Worm (Caenorhabditis elegans) whole organism, L2 larva: Measurements from ENCODE around the gene R09A8.5.

Experiments used
- C34F6.9 ChIP-seq: fragments of 150-350 bp; optimal IDR thresholded peaks from 2 replicates; lab custom pipeline; 2014; ENCODE audit warnings: missing biosample characterization, missing genetic modification characterization
- F13H6.1 ChIP-seq: sonication (generic microtip); optimal IDR thresholded peaks from 2 replicates; lab custom pipeline; 2016; ENCODE audit warnings: missing genetic modification characterization, missing compliant biosample characterization
- R02D3.7 ChIP-seq: fragments of 150-350 bp; optimal IDR thresholded peaks from 2 replicates; lab custom pipeline; 2014; ENCODE audit warnings: missing biosample characterization, missing genetic modification characterization
- Y55F3AM.14 ChIP-seq: fragments of 200-800 bp; sonication (Bioruptor generic); optimal IDR thresholded peaks from 2 replicates; lab custom pipeline; 2018; ENCODE audit warnings: mild to moderate bottlenecking, missing genetic modification characterization, missing compliant biosample characterization
- ZK546.5 ChIP-seq: sonication (generic microtip); optimal IDR thresholded peaks from 2 replicates; lab custom pipeline; 2017; ENCODE audit warnings: missing biosample characterization, missing genetic modification characterization
- alr-1 ChIP-seq: fragments of 150-350 bp; optimal IDR thresholded peaks from 2 replicates; lab custom pipeline; 2014; ENCODE audit warnings: missing biosample characterization, missing genetic modification characterization
- aly-2 ChIP-seq: fragments of 150-350 bp; optimal IDR thresholded peaks from 2 replicates; lab custom pipeline; 2014; ENCODE audit warnings: missing biosample characterization, missing genetic modification characterization
- ama-1 ChIP-seq: fragments of 150-350 bp; optimal IDR thresholded peaks from 2 replicates; lab custom pipeline; 2018; ENCODE audit warnings: inconsistent platforms
- blmp-1 ChIP-seq: sonication (generic microtip); optimal IDR thresholded peaks from 2 replicates; lab custom pipeline; 2017; ENCODE audit warnings: missing genetic modification characterization, mild to moderate bottlenecking, missing compliant biosample characterization, antibody characterized with exemption, moderate library complexity; ENCODE audit not compliant: insufficient read depth
- ceh-82 ChIP-seq: fragments of 150-350 bp; optimal IDR thresholded peaks from 2 replicates; lab custom pipeline; 2014; ENCODE audit warnings: missing biosample characterization, missing genetic modification characterization
- crh-2 ChIP-seq: sonication (generic microtip); optimal IDR thresholded peaks from 2 replicates; lab custom pipeline; 2017; ENCODE audit warnings: missing biosample characterization, missing genetic modification characterization
- dmd-4 ChIP-seq: sonication (generic microtip); optimal IDR thresholded peaks from 2 replicates; lab custom pipeline; 2017; ENCODE audit warnings: missing biosample characterization, missing genetic modification characterization
- egl-27 ChIP-seq: sonication (generic microtip); optimal IDR thresholded peaks from 3 replicates; lab custom pipeline; 2017; ENCODE audit warnings: missing biosample characterization, missing genetic modification reagents, missing genetic modification characterization
- elt-1 ChIP-seq: fragments of 150-350 bp; optimal IDR thresholded peaks from 2 replicates; lab custom pipeline; 2014; ENCODE audit warnings: missing biosample characterization, missing genetic modification characterization
- elt-3 ChIP-seq: sonication (generic microtip); optimal IDR thresholded peaks from 2 replicates; lab custom pipeline; 2017; ENCODE audit warnings: missing biosample characterization, missing genetic modification characterization
- fos-1 ChIP-seq: fragments of 150-350 bp; optimal IDR thresholded peaks from 2 replicates; lab custom pipeline; 2014; ENCODE audit warnings: missing biosample characterization, missing genetic modification characterization
- gmeb-1 ChIP-seq: fragments of 150-350 bp; optimal IDR thresholded peaks from 2 replicates; lab custom pipeline; 2014; ENCODE audit warnings: missing biosample characterization, missing genetic modification characterization
- lin-11 ChIP-seq: fragments of 150-350 bp; sonication (generic microtip); optimal IDR thresholded peaks from 2 replicates; lab custom pipeline; 2014; ENCODE audit warnings: missing biosample characterization, missing genetic modification characterization, inconsistent platforms, mixed read lengths
- lin-13 ChIP-seq: fragments of 150-350 bp; optimal IDR thresholded peaks from 2 replicates; lab custom pipeline; 2014; ENCODE audit warnings: missing biosample characterization, missing genetic modification reagents, missing genetic modification characterization
- lin-39 ChIP-seq: fragments of 150-350 bp; optimal IDR thresholded peaks from 2 replicates; lab custom pipeline; 2014; ENCODE audit warnings: missing biosample characterization, missing genetic modification reagents, missing genetic modification characterization
- lsy-2 ChIP-seq, 2 experiments: fragments of 150-350 bp in 1 of 2; sonication (generic microtip) in 1 of 2; optimal IDR thresholded peaks; 2 replicates each; lab custom pipeline; 2014 to 2017; ENCODE audit warnings: missing biosample characterization in 2 of 2, missing genetic modification characterization in 2 of 2
- mab-5 ChIP-seq: fragments of 150-350 bp; optimal IDR thresholded peaks from 2 replicates; lab custom pipeline; 2014; ENCODE audit warnings: missing biosample characterization, missing genetic modification characterization
- mbf-1 ChIP-seq: sonication (generic microtip); optimal IDR thresholded peaks from 2 replicates; lab custom pipeline; 2017; ENCODE audit warnings: missing biosample characterization, missing genetic modification characterization
- mdl-1 ChIP-seq, 2 experiments: fragments of 150-350 bp in 1 of 2; sonication (generic microtip) in 1 of 2; optimal IDR thresholded peaks; 2 replicates each; lab custom pipeline; 2017; ENCODE audit warnings: missing biosample characterization in 2 of 2, missing genetic modification characterization in 2 of 2
- nhr-10 ChIP-seq: sonication (generic microtip); optimal IDR thresholded peaks from 2 replicates; lab custom pipeline; 2017; ENCODE audit warnings: missing biosample characterization, missing genetic modification characterization
- nhr-11 ChIP-seq: fragments of 150-350 bp; optimal IDR thresholded peaks from 2 replicates; lab custom pipeline; 2014; ENCODE audit warnings: missing biosample characterization, missing genetic modification characterization
- nhr-12 ChIP-seq: fragments of 150-350 bp; optimal IDR thresholded peaks from 2 replicates; lab custom pipeline; 2014; ENCODE audit warnings: missing biosample characterization, missing genetic modification characterization
- nhr-129 ChIP-seq: fragments of 150-350 bp; optimal IDR thresholded peaks from 2 replicates; lab custom pipeline; 2014; ENCODE audit warnings: missing biosample characterization, missing genetic modification characterization
- nhr-25 ChIP-seq: fragments of 150-350 bp; sonication (generic microtip); optimal IDR thresholded peaks from 3 replicates; lab custom pipeline; 2014; ENCODE audit warnings: missing biosample characterization, missing genetic modification characterization
- nhr-6 ChIP-seq: fragments of 150-350 bp; optimal IDR thresholded peaks from 2 replicates; lab custom pipeline; 2014; ENCODE audit warnings: missing biosample characterization, missing genetic modification characterization
- peb-1 ChIP-seq: fragments of 150-350 bp; optimal IDR thresholded peaks from 2 replicates; lab custom pipeline; 2014; ENCODE audit warnings: missing biosample characterization, missing genetic modification characterization
- sem-4 ChIP-seq: fragments of 150-350 bp; optimal IDR thresholded peaks from 2 replicates; lab custom pipeline; 2014; ENCODE audit warnings: missing biosample characterization, missing genetic modification reagents, missing genetic modification characterization
- skn-1 ChIP-seq: sonication (generic microtip); optimal IDR thresholded peaks from 2 replicates; lab custom pipeline; 2017; ENCODE audit warnings: missing biosample characterization, missing genetic modification characterization
- sma-3 ChIP-seq: sonication (generic microtip); optimal IDR thresholded peaks from 2 replicates; lab custom pipeline; 2016; ENCODE audit warnings: missing genetic modification reagents, missing genetic modification characterization, missing compliant biosample characterization
- sma-9 ChIP-seq, 2 experiments: fragments of 150-350 bp in 1 of 2; sonication (generic microtip) in 1 of 2; optimal IDR thresholded peaks; 2 replicates each; lab custom pipeline; 2014 to 2016; ENCODE audit warnings: missing genetic modification characterization in 2 of 2, mild to moderate bottlenecking in 1 of 2, missing biosample characterization in 1 of 2, missing compliant biosample characterization in 1 of 2, missing genetic modification reagents in 1 of 2, moderate library complexity in 1 of 2
- unc-39 ChIP-seq: fragments of 150-350 bp; optimal IDR thresholded peaks from 2 replicates; lab custom pipeline; 2014; ENCODE audit warnings: missing biosample characterization, missing genetic modification characterization
- unc-55 ChIP-seq: fragments of 150-350 bp; sonication (generic microtip); optimal IDR thresholded peaks from 3 replicates; lab custom pipeline; 2014; ENCODE audit warnings: missing biosample characterization, missing genetic modification reagents, missing genetic modification characterization
- unc-62 ChIP-seq: fragments of 150-350 bp; optimal IDR thresholded peaks from 2 replicates; lab custom pipeline; 2014; ENCODE audit warnings: missing biosample characterization, missing genetic modification reagents, missing genetic modification characterization
- zag-1 ChIP-seq: fragments of 150-350 bp; optimal IDR thresholded peaks from 2 replicates; lab custom pipeline; 2014; ENCODE audit warnings: missing biosample characterization, missing genetic modification characterization
- ztf-11 ChIP-seq: sonication (generic microtip); optimal IDR thresholded peaks from 2 replicates; lab custom pipeline; 2017; ENCODE audit warnings: missing biosample characterization, missing genetic modification characterization
- ztf-4 ChIP-seq: fragments of 150-350 bp; optimal IDR thresholded peaks from 2 replicates; lab custom pipeline; 2014; ENCODE audit warnings: missing biosample characterization, missing genetic modification characterization

Gene R09A8.5

ce11 chrX:12664987-12665451, 24.7 kb upstream of the R09A8.5 start (continued):
- TF ChIP-seq dmd-4 (tag; lab: Kevin White, UChicago) (no peak), sma-9 (GFP tag; optimal IDR thresholded peaks at IDR 0.05; lab: Kevin White, UChicago) (peak; percentile 88), sma-9 (tag; optimal IDR thresholded peaks at IDR 0.05; lab: Kevin White, UChicago) (no peak), ZK546.5 (tag; lab: Kevin White, UChicago) (no peak), nhr-129 (tag; lab: Kevin White, UChicago) (peak; percentile 88), lin-13 (GFP tag; lab: Kevin White, UChicago) (peak; percentile 80), sma-3 (GFP tag; lab: Kevin White, UChicago) (peak; percentile 67), egl-27 (tag; lab: Kevin White, UChicago) (peak; percentile 35), gmeb-1 (tag; lab: Kevin White, UChicago) (peak; percentile 48)

DNA sequence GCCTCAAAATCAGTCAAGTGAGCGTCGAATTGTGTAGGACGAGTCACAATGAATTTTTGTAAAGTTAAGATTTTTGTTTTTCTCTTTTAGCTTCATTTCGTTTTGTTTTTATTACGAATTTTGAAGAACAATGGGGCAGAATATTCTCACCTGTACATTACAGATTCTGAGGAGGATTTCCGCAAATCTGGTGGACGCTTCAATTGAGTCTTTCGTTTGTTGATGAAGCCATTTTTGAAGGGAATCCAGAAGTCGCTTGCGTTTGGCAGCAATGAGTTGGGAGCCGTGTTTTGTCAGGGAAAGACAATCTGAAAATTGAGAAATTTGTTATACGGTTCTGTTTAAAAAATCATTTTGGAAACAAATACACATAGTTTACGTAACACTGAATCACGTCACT, 24.1 kb upstream of the R09A8.5 start:
- TF ChIP-seq elt-3 (tag; lab: Kevin White, UChicago) (no peak), ama-1 (lab: Kevin White, UChicago) (no peak), ZK546.5 (tag; lab: Kevin White, UChicago) (no peak), ceh-82 (tag; lab: Kevin White, UChicago) (no peak), lin-39 (tag; lab: Kevin White, UChicago) (no peak), mab-5 (no peak), sem-4 (tag; lab: Kevin White, UChicago) (no peak)

DNA sequence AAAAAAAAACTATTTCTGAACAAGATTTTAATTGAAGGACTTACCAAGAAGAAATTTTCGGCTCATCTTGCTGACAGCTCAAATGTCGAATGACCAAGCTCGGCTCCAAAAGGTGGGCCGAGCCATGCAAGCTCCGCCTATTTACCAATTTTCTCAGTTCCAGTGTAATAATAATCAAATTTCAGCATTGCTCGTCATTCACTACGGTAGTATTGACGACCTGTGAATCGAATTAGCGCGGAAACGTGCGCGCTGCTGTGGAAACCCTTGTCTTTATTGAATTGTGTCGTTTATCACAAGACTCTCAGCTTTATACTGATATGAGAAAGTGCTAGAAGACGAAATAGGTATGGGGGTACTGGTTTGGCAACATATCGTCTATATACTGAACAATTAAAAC, 23.2 kb upstream of the R09A8.5 start, which contains the start of gene nlp-76:
Gene nlp-76, minus strand, starts transcription at position 367 of the 400 bp plus-strand sequence.
- no peak for TF ChIP-seq lsy-2 (tag; optimal IDR thresholded peaks at IDR 0.05; lab: Kevin White, UChicago)
- peak; percentile 16 for TF ChIP-seq sma-9 (GFP tag; optimal IDR thresholded peaks at IDR 0.05; lab: Kevin White, UChicago)
- TF ChIP-seq sma-9 (tag; optimal IDR thresholded peaks at IDR 0.05; lab: Kevin White, UChicago), result no peak
- TF ChIP-seq nhr-129 (tag; lab: Kevin White, UChicago), result peak; percentile 47
- no peak for TF ChIP-seq aly-2 (tag; lab: Kevin White, UChicago)
- TF ChIP-seq ama-1 (lab: Kevin White, UChicago), result peak; percentile 93
- TF ChIP-seq crh-2 (tag; lab: Kevin White, UChicago), result peak; percentile 34
- TF ChIP-seq lin-11 (tag; lab: Kevin White, UChicago), result peak; percentile 62
- peak; percentile 10 for TF ChIP-seq sma-3 (GFP tag; lab: Kevin White, UChicago)

- TF ChIP-seq ztf-4 (tag; lab: Kevin White, UChicago) (peak; percentile 0), nhr-25 (peak; percentile 4), mbf-1 (no peak), lsy-2 (tag; optimal IDR thresholded peaks at IDR 0.05; lab: Kevin White, UChicago) (peak in 1 of 2 experiments; percentile 14), zag-1 (tag; lab: Kevin White, UChicago) (no peak)
Measured at ce11 chrX:12663114-12663513, 22.8 kb upstream of the R09A8.5 start.

- TF ChIP-seq mdl-1 (tag; optimal IDR thresholded peaks at IDR 0.05; lab: Kevin White, UChicago), result peak in 1 of 2 experiments; percentile 35
- peak; percentile 38 for TF ChIP-seq nhr-25
- no peak for TF ChIP-seq mab-5
- TF ChIP-seq F13H6.1 (tag; lab: Kevin White, UChicago), result peak; percentile 67
- peak in 1 of 2 experiments; percentile 46 for TF ChIP-seq lsy-2 (tag; optimal IDR thresholded peaks at IDR 0.05; lab: Kevin White, UChicago)
- TF ChIP-seq nhr-10 (tag; lab: Kevin White, UChicago), result no peak
- TF ChIP-seq nhr-12, result no peak
- TF ChIP-seq alr-1 (tag; lab: Kevin White, UChicago), result no peak
- TF ChIP-seq lin-13 (GFP tag; lab: Kevin White, UChicago), result no peak
- no peak for TF ChIP-seq nhr-11 (tag; lab: Kevin White, UChicago)
- no peak for TF ChIP-seq ceh-82 (tag; lab: Kevin White, UChicago)
- TF ChIP-seq unc-62, result no peak
- TF ChIP-seq sem-4 (tag; lab: Kevin White, UChicago), result no peak
- TF ChIP-seq gmeb-1 (tag; lab: Kevin White, UChicago), result peak; percentile 10
- no peak for TF ChIP-seq egl-27 (tag; lab: Kevin White, UChicago)
- TF ChIP-seq ZK546.5 (tag; lab: Kevin White, UChicago), result no peak
- no peak for TF ChIP-seq zag-1 (tag; lab: Kevin White, UChicago)
- no peak for TF ChIP-seq blmp-1
- no peak for TF ChIP-seq ama-1 (lab: Kevin White, UChicago)
- peak; percentile 61 for TF ChIP-seq fos-1 (tag; lab: Kevin White, UChicago)
- no peak for TF ChIP-seq elt-3 (tag; lab: Kevin White, UChicago)
- TF ChIP-seq aly-2 (tag; lab: Kevin White, UChicago), result no peak
- no peak for TF ChIP-seq R02D3.7 (tag; lab: Kevin White, UChicago)
- TF ChIP-seq skn-1, result no peak
- TF ChIP-seq unc-55, result peak; percentile 52
- no peak for TF ChIP-seq ztf-11 (tag; lab: Kevin White, UChicago)
- TF ChIP-seq unc-39 (tag; lab: Kevin White, UChicago), result no peak
- no peak for TF ChIP-seq peb-1 (tag; lab: Kevin White, UChicago)
- peak; percentile 44 for TF ChIP-seq C34F6.9
- TF ChIP-seq lin-11 (tag; lab: Kevin White, UChicago), result peak; percentile 48
- TF ChIP-seq nhr-6 (tag; lab: Kevin White, UChicago), result no peak
- TF ChIP-seq Y55F3AM.14 (GFP tag; lab: Kevin White, UChicago), result peak; percentile 9
- no peak for TF ChIP-seq mbf-1
- no peak for TF ChIP-seq dmd-4 (tag; lab: Kevin White, UChicago)
- peak; percentile 70 for TF ChIP-seq sma-3 (GFP tag; lab: Kevin White, UChicago)
- no peak for TF ChIP-seq elt-1 (tag; lab: Kevin White, UChicago)
Measured at ce11 chrX:12661091-12661526, 20.8 kb upstream of the R09A8.5 start.
